Worm (Caenorhabditis elegans): ENCODE data around the gene efn-3.

Gene efn-3

ce11 chrX:13510997-13511396 is 33.7 kb upstream of the efn-3 start, which contains the start of gene col-185:
TSS of gene col-185 (minus strand) at chrX:13511097.
- TF ChIP-seq pqm-1 (tag; optimal IDR thresholded peaks at IDR 0.05) (no peak), fos-1 (tag; optimal IDR thresholded peaks at IDR 0.05) (no peak), pha-4 (tag; optimal IDR thresholded peaks at IDR 0.05) (no peak), jun-1 (tag; optimal IDR thresholded peaks at IDR 0.05) (no peak), ceh-82 (tag; optimal IDR thresholded peaks at IDR 0.05) (no peak)

- TF ChIP-seq fkh-2 (tag; optimal IDR thresholded peaks at IDR 0.05) (no peak), skn-1 (tag; optimal IDR thresholded peaks at IDR 0.05) (no peak), zag-1 (tag; optimal IDR thresholded peaks at IDR 0.05) (no peak), jun-1 (tag; optimal IDR thresholded peaks at IDR 0.05) (no peak), R02D3.7 (tag; optimal IDR thresholded peaks at IDR 0.05) (no peak), ceh-28 (tag; optimal IDR thresholded peaks at IDR 0.05) (no peak), ZK546.5 (tag; optimal IDR thresholded peaks at IDR 0.05) (no peak), tbx-2 (tag; optimal IDR thresholded peaks at IDR 0.05) (no peak), nhr-77 (tag; optimal IDR thresholded peaks at IDR 0.05) (no peak), ceh-16 (tag; optimal IDR thresholded peaks at IDR 0.05) (no peak), nhr-11 (tag; optimal IDR thresholded peaks at IDR 0.05) (no peak), mml-1 (tag; optimal IDR thresholded peaks at IDR 0.05) (no peak), lin-15B (tag; optimal IDR thresholded peaks at IDR 0.05) (no peak), daf-12 (tag; optimal IDR thresholded peaks at IDR 0.05) (no peak)
These were observed 33.1 kb upstream of the efn-3 start for ce11 chrX:13510234-13510837.

ce11 chrX:13507233-13507632 is 30.0 kb upstream of the efn-3 start, which contains the start of gene H06A10.1:
TSS of gene H06A10.1 (plus strand) at chrX:13507533.
- TF ChIP-seq egl-5 (tag; optimal IDR thresholded peaks at IDR 0.05), result no peak
- no peak for TF ChIP-seq nhr-67 (tag; optimal IDR thresholded peaks at IDR 0.05)
- no peak for TF ChIP-seq elt-3 (tag; optimal IDR thresholded peaks at IDR 0.05)
- no peak for TF ChIP-seq pqm-1 (tag; optimal IDR thresholded peaks at IDR 0.05)
- TF ChIP-seq nhr-237 (tag; optimal IDR thresholded peaks at IDR 0.05), result no peak
- TF ChIP-seq R02D3.7 (tag; optimal IDR thresholded peaks at IDR 0.05), result no peak
- TF ChIP-seq mdl-1 (tag; optimal IDR thresholded peaks at IDR 0.05), result no peak
- no peak for TF ChIP-seq elt-2 (tag; optimal IDR thresholded peaks at IDR 0.05)
- TF ChIP-seq fkh-2 (tag; optimal IDR thresholded peaks at IDR 0.05), result no peak
- TF ChIP-seq ZK546.5 (tag; optimal IDR thresholded peaks at IDR 0.05), result no peak
- no peak for TF ChIP-seq lin-15B (tag; optimal IDR thresholded peaks at IDR 0.05)
- no peak for TF ChIP-seq ceh-9 (tag; optimal IDR thresholded peaks at IDR 0.05)

ce11 chrX:13506493-13506892 is 29.2 kb upstream of the efn-3 start:
- TF ChIP-seq ceh-28 (tag; optimal IDR thresholded peaks at IDR 0.05) (no peak), mml-1 (tag; optimal IDR thresholded peaks at IDR 0.05) (no peak), ceh-82 (tag; optimal IDR thresholded peaks at IDR 0.05) (no peak), nhr-67 (tag; optimal IDR thresholded peaks at IDR 0.05) (no peak), mdl-1 (tag; optimal IDR thresholded peaks at IDR 0.05) (no peak), nhr-23 (tag; optimal IDR thresholded peaks at IDR 0.05) (no peak), unc-62 (GFP tag; optimal IDR thresholded peaks at IDR 0.05) (no peak), nhr-12 (tag; optimal IDR thresholded peaks at IDR 0.05) (no peak), aly-2 (tag; optimal IDR thresholded peaks at IDR 0.05) (no peak), egl-27 (tag; optimal IDR thresholded peaks at IDR 0.05) (no peak), elt-2 (tag; optimal IDR thresholded peaks at IDR 0.05) (no peak), nhr-237 (tag; optimal IDR thresholded peaks at IDR 0.05) (no peak), lin-15B (tag; optimal IDR thresholded peaks at IDR 0.05) (no peak), nhr-28 (tag; optimal IDR thresholded peaks at IDR 0.05) (no peak), pqm-1 (tag; optimal IDR thresholded peaks at IDR 0.05) (no peak)

ce11 chrX:13506043-13506442 is 28.8 kb upstream of the efn-3 start:
- peak; percentile 16 for TF ChIP-seq lin-39 (tag; optimal IDR thresholded peaks at IDR 0.05)
- no peak for TF ChIP-seq snpc-4 (tag; optimal IDR thresholded peaks at IDR 0.05)

ce11 chrX:13505201-13505600 is 27.9 kb upstream of the efn-3 start:
- TF ChIP-seq nhr-23 (tag; optimal IDR thresholded peaks at IDR 0.05), result no peak
- TF ChIP-seq zag-1 (tag; optimal IDR thresholded peaks at IDR 0.05), result no peak
- no peak for TF ChIP-seq R02D3.7 (tag; optimal IDR thresholded peaks at IDR 0.05)
- TF ChIP-seq nhr-67 (tag; optimal IDR thresholded peaks at IDR 0.05), result no peak
- peak; percentile 46 for TF ChIP-seq fkh-10 (GFP tag; optimal IDR thresholded peaks at IDR 0.05)
- TF ChIP-seq lsy-12 (tag; optimal IDR thresholded peaks at IDR 0.05), result no peak
- TF ChIP-seq ztf-11 (tag; optimal IDR thresholded peaks at IDR 0.05), result no peak

Measured in whole organism, L3 larva.